3 worm cellular contexts compared by ENCODE assay signal in the genomic region with DNA sequence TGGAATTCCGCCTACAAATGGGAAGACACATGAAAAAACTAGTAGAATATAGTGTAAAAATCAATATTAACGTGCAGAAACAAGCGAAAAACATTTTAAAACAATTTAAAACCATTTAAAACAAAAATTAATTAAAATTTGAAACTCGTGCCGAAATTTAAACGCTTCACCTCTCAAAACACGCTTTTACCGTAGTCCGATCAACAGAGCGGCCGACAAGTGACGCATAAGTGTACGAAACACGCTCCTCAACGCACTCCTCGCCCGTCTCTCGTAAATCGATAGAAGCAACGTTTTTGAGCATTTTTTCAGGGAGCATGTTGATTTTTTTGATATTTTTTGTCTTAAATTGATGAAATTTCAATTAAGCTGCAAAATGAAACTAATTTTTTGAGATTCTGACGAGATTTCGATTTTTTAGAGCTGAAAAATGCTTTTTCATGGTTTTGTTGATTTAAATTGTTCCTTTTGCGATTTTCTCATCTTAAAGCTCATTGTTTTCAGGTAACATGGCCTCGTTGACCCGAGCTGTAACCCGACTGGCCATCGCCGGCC.
TF ChIP-seq lines count a peak whose summit lies in the region.

Gene cox-5A, plus strand, starts transcription at position 505 of the 555 bp plus-strand sequence.

TF ChIP-seq in whole organism, L1 larva, 84 proteins besides CTCF, POLR2A, EP300 and RAD21 (continued from another document and continues in another):
- TF ChIP-seq pag-3 (tag; optimal IDR thresholded peaks at IDR 0.05; lab: Kevin White, UChicago; ENCODE audit: borderline replicate concordance, insufficient read depth), result peak; percentile 79
- peak; percentile 93 for TF ChIP-seq skn-1 (tag; optimal IDR thresholded peaks at IDR 0.05; lab: Kevin White, UChicago)
- TF ChIP-seq mef-2 (tag; optimal IDR thresholded peaks at IDR 0.05; lab: Kevin White, UChicago), result peak; percentile 95
- TF ChIP-seq swsn-7 (tag; optimal IDR thresholded peaks at IDR 0.05; lab: Kevin White, UChicago), result peak; percentile 100
- TF ChIP-seq jun-1 (tag; optimal IDR thresholded peaks at IDR 0.05; lab: Kevin White, UChicago), result peak; percentile 99
- peak; percentile 61 for TF ChIP-seq nhr-12 (tag; optimal IDR thresholded peaks at IDR 0.05; lab: Kevin White, UChicago)
- peak; percentile 99 for TF ChIP-seq isw-1 (GFP tag; IDR thresholded peaks at IDR 0.05; lab: Robert Waterston, UW)
- peak; percentile 94 for TF ChIP-seq nhr-11 (tag; optimal IDR thresholded peaks at IDR 0.05; lab: Kevin White, UChicago)
- TF ChIP-seq lsy-2 (tag; optimal IDR thresholded peaks at IDR 0.05; lab: Kevin White, UChicago), result peak; percentile 100
- TF ChIP-seq zip-4 (GFP tag; optimal IDR thresholded peaks at IDR 0.05; lab: Kevin White, UChicago), result peak; percentile 97
- TF ChIP-seq efl-1 (optimal IDR thresholded peaks at IDR 0.05; lab: Kevin White, UChicago), result peak; percentile 96 to 100
- TF ChIP-seq efl-1 (GFP tag; optimal IDR thresholded peaks at IDR 0.05 in 1 of 2; lab: Kevin White, UChicago), result peak; percentile 100
- peak; percentile 81 for TF ChIP-seq F16B12.6 (tag; optimal IDR thresholded peaks at IDR 0.05; lab: Kevin White, UChicago)
- TF ChIP-seq mep-1 (tag; optimal IDR thresholded peaks at IDR 0.05; lab: Kevin White, UChicago), result peak; percentile 100
- peak; percentile 98 for TF ChIP-seq grh-1 (GFP tag; IDR thresholded peaks at IDR 0.05; lab: Robert Waterston, UW)
- peak; percentile 96 for TF ChIP-seq ama-1 (optimal IDR thresholded peaks at IDR 0.05; lab: Kevin White, UChicago)
- TF ChIP-seq dpl-1 (GFP tag; optimal IDR thresholded peaks at IDR 0.05; lab: Kevin White, UChicago), result peak; percentile 100
- peak; percentile 95 for TF ChIP-seq lin-15B (tag; optimal IDR thresholded peaks at IDR 0.05; lab: Kevin White, UChicago)
- peak; percentile 99 for TF ChIP-seq ceh-82 (tag; optimal IDR thresholded peaks at IDR 0.05; lab: Kevin White, UChicago)
- peak; percentile 99 for TF ChIP-seq ztf-4 (tag; optimal IDR thresholded peaks at IDR 0.05; lab: Kevin White, UChicago)
- TF ChIP-seq pax-3 (tag; optimal IDR thresholded peaks at IDR 0.05; lab: Kevin White, UChicago), result peak; percentile 99
- TF ChIP-seq nhr-85 (tag; lab: Kevin White, UChicago), result peak; percentile 99
- no peak for TF ChIP-seq ces-1 (GFP tag; optimal IDR thresholded peaks at IDR 0.05; lab: Kevin White, UChicago)
- peak; percentile 92 for TF ChIP-seq unc-98 (GFP tag; IDR thresholded peaks at IDR 0.05; lab: Robert Waterston, UW)
- peak; percentile 100 for TF ChIP-seq C16A3.4 (tag; optimal IDR thresholded peaks at IDR 0.05; lab: Kevin White, UChicago)
- peak; percentile 98 for TF ChIP-seq lin-39 (tag; optimal IDR thresholded peaks at IDR 0.05; lab: Kevin White, UChicago)
- peak; percentile 94 for TF ChIP-seq lir-3 (tag; optimal IDR thresholded peaks at IDR 0.05; lab: Kevin White, UChicago; ENCODE audit: poor library complexity)
- peak; percentile 97 for TF ChIP-seq nhr-237 (tag; optimal IDR thresholded peaks at IDR 0.05; lab: Kevin White, UChicago)
- peak; percentile 99 for TF ChIP-seq nhr-19 (GFP tag; conservative IDR thresholded peaks at IDR 0.05; lab: Robert Waterston, UW)
- peak; percentile 95 for TF ChIP-seq fkh-4 (tag; optimal IDR thresholded peaks at IDR 0.05; lab: Kevin White, UChicago; ENCODE audit: borderline replicate concordance)
- peak; percentile 99 for TF ChIP-seq fos-1 (tag; optimal IDR thresholded peaks at IDR 0.05; lab: Kevin White, UChicago)
- peak; percentile 99 for TF ChIP-seq ceh-8 (GFP tag; optimal IDR thresholded peaks at IDR 0.05; lab: Kevin White, UChicago)
- TF ChIP-seq nhr-28 (tag; optimal IDR thresholded peaks at IDR 0.05; lab: Kevin White, UChicago), result peak; percentile 52
- TF ChIP-seq xbp-1 (tag; optimal IDR thresholded peaks at IDR 0.05; lab: Kevin White, UChicago), result peak; percentile 99
- peak; percentile 99 for TF ChIP-seq rnt-1 (tag; optimal IDR thresholded peaks at IDR 0.05; lab: Kevin White, UChicago)
- peak; percentile 98 for TF ChIP-seq ceh-88 (GFP tag; IDR thresholded peaks at IDR 0.05; lab: Robert Waterston, UW)
- TF ChIP-seq nhr-90 (tag; optimal IDR thresholded peaks at IDR 0.05; lab: Kevin White, UChicago; ENCODE audit: poor library complexity), result peak; percentile 99
- peak; percentile 100 for TF ChIP-seq snu-23 (GFP tag; optimal IDR thresholded peaks at IDR 0.05; lab: Kevin White, UChicago)
- peak; percentile 12 for TF ChIP-seq hlh-4 (tag; optimal IDR thresholded peaks at IDR 0.05; lab: Kevin White, UChicago)
- peak; percentile 70 for TF ChIP-seq ceh-90 (tag; optimal IDR thresholded peaks at IDR 0.05; lab: Kevin White, UChicago)

TF ChIP-seq in whole organism, L3 larva, 47 proteins besides CTCF, POLR2A, EP300 and RAD21 (continued from another document):
- TF ChIP-seq nhr-11 (tag; optimal IDR thresholded peaks at IDR 0.05; lab: Kevin White, UChicago), result peak; percentile 94
- TF ChIP-seq ceh-9 (tag; optimal IDR thresholded peaks at IDR 0.05; lab: Kevin White, UChicago), result no peak
- peak; percentile 67 for TF ChIP-seq ZK546.5 (tag; optimal IDR thresholded peaks at IDR 0.05; lab: Kevin White, UChicago)
- peak; percentile 99 for TF ChIP-seq ceh-28 (tag; optimal IDR thresholded peaks at IDR 0.05; lab: Kevin White, UChicago)
- TF ChIP-seq ama-1 (optimal IDR thresholded peaks at IDR 0.05; lab: Kevin White, UChicago), result peak; percentile 73
- peak; percentile 97 for TF ChIP-seq skn-1 (tag; optimal IDR thresholded peaks at IDR 0.05; lab: Kevin White, UChicago)
- peak in 2 of 3 experiments; percentile 44 to 85 for TF ChIP-seq elt-3 (tag; optimal IDR thresholded peaks at IDR 0.05; lab: Kevin White, UChicago)
- peak; percentile 26 for TF ChIP-seq nhr-237 (tag; optimal IDR thresholded peaks at IDR 0.05; lab: Kevin White, UChicago)
- TF ChIP-seq elt-1 (tag; optimal IDR thresholded peaks at IDR 0.05; lab: Kevin White, UChicago), result peak; percentile 87
- TF ChIP-seq unc-39 (tag; optimal IDR thresholded peaks at IDR 0.05; lab: Kevin White, UChicago), result peak; percentile 25
- peak; percentile 80 for TF ChIP-seq nhr-76 (tag; optimal IDR thresholded peaks at IDR 0.05; lab: Kevin White, UChicago)
- TF ChIP-seq lsy-12 (tag; optimal IDR thresholded peaks at IDR 0.05; lab: Kevin White, UChicago), result peak; percentile 99
- TF ChIP-seq aly-2 (tag; optimal IDR thresholded peaks at IDR 0.05; lab: Kevin White, UChicago), result peak; percentile 96
- peak; percentile 95 for TF ChIP-seq unc-62 (GFP tag; optimal IDR thresholded peaks at IDR 0.05; lab: Kevin White, UChicago)
- peak; percentile 99 for TF ChIP-seq hmg-11 (tag; optimal IDR thresholded peaks at IDR 0.05; lab: Kevin White, UChicago)
- TF ChIP-seq ztf-4 (tag; optimal IDR thresholded peaks at IDR 0.05; lab: Kevin White, UChicago), result peak; percentile 95
- TF ChIP-seq nhr-67 (tag; optimal IDR thresholded peaks at IDR 0.05; lab: Kevin White, UChicago), result peak; percentile 10
- peak; percentile 100 for TF ChIP-seq pha-4 (tag; optimal IDR thresholded peaks at IDR 0.05; lab: Kevin White, UChicago)
- no peak for TF ChIP-seq mml-1 (tag; optimal IDR thresholded peaks at IDR 0.05; lab: Kevin White, UChicago)
- TF ChIP-seq egl-27 (tag; optimal IDR thresholded peaks at IDR 0.05; lab: Kevin White, UChicago), result peak; percentile 93
- TF ChIP-seq nhr-12 (tag; optimal IDR thresholded peaks at IDR 0.05; lab: Kevin White, UChicago), result no peak
- TF ChIP-seq fkh-2 (tag; optimal IDR thresholded peaks at IDR 0.05; lab: Kevin White, UChicago), result peak; percentile 37
- peak; percentile 78 for TF ChIP-seq daf-12 (tag; optimal IDR thresholded peaks at IDR 0.05; lab: Kevin White, UChicago)
- TF ChIP-seq lin-39 (tag; optimal IDR thresholded peaks at IDR 0.05; lab: Kevin White, UChicago), result peak; percentile 99
- peak; percentile 85 for TF ChIP-seq sea-2 (GFP tag; optimal IDR thresholded peaks at IDR 0.05; lab: Kevin White, UChicago)
- TF ChIP-seq zag-1 (tag; optimal IDR thresholded peaks at IDR 0.05; lab: Kevin White, UChicago), result peak; percentile 85
- peak; percentile 98 for TF ChIP-seq jun-1 (tag; optimal IDR thresholded peaks at IDR 0.05; lab: Kevin White, UChicago)
- peak; percentile 97 for TF ChIP-seq ceh-82 (tag; optimal IDR thresholded peaks at IDR 0.05; lab: Kevin White, UChicago)
- peak in 1 of 2 experiments; percentile 11 for TF ChIP-seq eor-1 (tag; optimal IDR thresholded peaks at IDR 0.05; lab: Kevin White, UChicago)
- TF ChIP-seq fos-1 (tag; optimal IDR thresholded peaks at IDR 0.05; lab: Kevin White, UChicago), result peak; percentile 96
TF ChIP-seq in whole organism, L3 larva: peak in this region for 43.

TF ChIP-seq in whole organism, young adult, 124 proteins besides CTCF, POLR2A, EP300 and RAD21 (continued from another document and continues in another):
- TF ChIP-seq lsl-1 (GFP tag; optimal IDR thresholded peaks at IDR 0.05; lab: Kevin White, UChicago) (peak; percentile 99), nfya-2 (GFP tag; IDR thresholded peaks at IDR 0.05; lab: Robert Waterston, UW) (peak; percentile 85; the same call in 1 of the 2 replicates), nfya-1 (tag; optimal IDR thresholded peaks at IDR 0.05; lab: Kevin White, UChicago; ENCODE audit: borderline replicate concordance, insufficient read depth) (no peak), akir-1 (GFP tag; optimal IDR thresholded peaks at IDR 0.05; lab: Kevin White, UChicago) (no peak), lag-1 (GFP tag; IDR thresholded peaks at IDR 0.05; lab: Robert Waterston, UW) (peak; percentile 76; the same call in 1 of the 2 replicates), sea-2 (GFP tag; IDR thresholded peaks at IDR 0.05; lab: Robert Waterston, UW) (peak; percentile 91), gei-17 (GFP tag; optimal IDR thresholded peaks at IDR 0.05; lab: Kevin White, UChicago) (peak; percentile 92), F57A8.1 (GFP tag; optimal IDR thresholded peaks at IDR 0.05; lab: Kevin White, UChicago) (no peak), Y79H2A.3 (GFP tag; conservative IDR thresholded peaks at IDR 0.05; lab: Robert Waterston, UW) (peak; percentile 88), cebp-1 (GFP tag; IDR thresholded peaks at IDR 0.05; lab: Robert Waterston, UW) (peak; percentile 75), cebp-1 (tag; optimal IDR thresholded peaks at IDR 0.05; lab: Kevin White, UChicago) (peak; percentile 96), F52B5.7 (tag; optimal IDR thresholded peaks at IDR 0.05; lab: Kevin White, UChicago) (peak; percentile 88), madf-6 (GFP tag; IDR thresholded peaks at IDR 0.05; lab: Robert Waterston, UW) (peak; percentile 97), bed-1 (GFP tag; IDR thresholded peaks at IDR 0.05; lab: Robert Waterston, UW) (no peak), hsf-1 (GFP tag; IDR thresholded peaks at IDR 0.05; lab: Robert Waterston, UW) (peak; percentile 86), dpl-1 (GFP tag; optimal IDR thresholded peaks at IDR 0.05; lab: Kevin White, UChicago) (peak; percentile 99), lin-40 (tag; optimal IDR thresholded peaks at IDR 0.05; lab: Kevin White, UChicago) (peak; percentile 99), pha-4 (tag; optimal IDR thresholded peaks at IDR 0.05; lab: Kevin White, UChicago) (peak; percentile 98), chd-7 (tag; optimal IDR thresholded peaks at IDR 0.05; lab: Kevin White, UChicago) (peak; percentile 98), F49E8.2 (tag; optimal IDR thresholded peaks at IDR 0.05; lab: Kevin White, UChicago; ENCODE audit: insufficient read depth) (peak; percentile 93), let-607 (tag; optimal IDR thresholded peaks at IDR 0.05; lab: Kevin White, UChicago) (peak; percentile 90 to 95), xnd-1 (tag; optimal IDR thresholded peaks at IDR 0.05; lab: Kevin White, UChicago) (peak; percentile 75), atf-7 (tag; optimal IDR thresholded peaks at IDR 0.05; lab: Kevin White, UChicago) (peak; percentile 97), ZK185.1 (tag; optimal IDR thresholded peaks at IDR 0.05; lab: Kevin White, UChicago; ENCODE audit: poor library complexity, severe bottlenecking) (peak; percentile 98), attf-6 (GFP tag; IDR thresholded peaks at IDR 0.05; lab: Robert Waterston, UW) (peak; percentile 80), hmg-20 (GFP tag; IDR thresholded peaks at IDR 0.05; lab: Robert Waterston, UW) (peak; percentile 95), ztf-28 (GFP tag; IDR thresholded peaks at IDR 0.05; lab: Robert Waterston, UW) (peak; percentile 74), C06A6.2 (GFP tag; conservative IDR thresholded peaks at IDR 0.05; lab: Robert Waterston, UW) (peak; percentile 97), lir-1 (GFP tag; conservative IDR thresholded peaks at IDR 0.05; lab: Robert Waterston, UW) (peak; percentile 96), fkh-3 (tag; optimal IDR thresholded peaks at IDR 0.05; lab: Kevin White, UChicago) (no peak), F23B12.7 (tag; optimal IDR thresholded peaks at IDR 0.05; lab: Kevin White, UChicago; ENCODE audit: insufficient read depth) (peak; percentile 98), ztf-6 (GFP tag; IDR thresholded peaks at IDR 0.05; lab: Robert Waterston, UW) (peak; percentile 89), K11D2.4 (GFP tag; IDR thresholded peaks at IDR 0.05; lab: Robert Waterston, UW) (peak; percentile 98), snpc-1.1 (tag; optimal IDR thresholded peaks at IDR 0.05; lab: Kevin White, UChicago; ENCODE audit: insufficient read depth) (peak; percentile 90), hrde-1 (tag; optimal IDR thresholded peaks at IDR 0.05; lab: Kevin White, UChicago; ENCODE audit: borderline replicate concordance) (peak; percentile 69), D2030.7 (GFP tag; IDR thresholded peaks at IDR 0.05; lab: Robert Waterston, UW) (peak; percentile 94), egl-44 (GFP tag; IDR thresholded peaks at IDR 0.05; lab: Robert Waterston, UW) (peak; percentile 77), him-1 (tag; optimal IDR thresholded peaks at IDR 0.05; lab: Kevin White, UChicago) (peak; percentile 75), unc-62 (GFP tag; optimal IDR thresholded peaks at IDR 0.05; lab: Kevin White, UChicago) (peak; percentile 68), rpc-1 (optimal IDR thresholded peaks at IDR 0.05; lab: Kevin White, UChicago) (peak; percentile 38), rpc-1 (tag; optimal IDR thresholded peaks at IDR 0.05; lab: Kevin White, UChicago) (no peak), ama-1 (optimal IDR thresholded peaks at IDR 0.05; lab: Kevin White, UChicago) (peak; percentile 0), ama-1 (GFP tag; optimal IDR thresholded peaks at IDR 0.05; lab: Kevin White, UChicago) (peak in 1 of 2 experiments; percentile 88), die-1 (tag; optimal IDR thresholded peaks at IDR 0.05; lab: Kevin White, UChicago) (peak; percentile 62), ceh-79 (tag; optimal IDR thresholded peaks at IDR 0.05; lab: Kevin White, UChicago) (peak; percentile 87), Y53G8AR.9 (GFP tag; conservative IDR thresholded peaks at IDR 0.05; lab: Robert Waterston, UW) (peak; percentile 100), mcd-1 (GFP tag; IDR thresholded peaks at IDR 0.05; lab: Robert Waterston, UW) (peak; percentile 97), repo-1 (tag; optimal IDR thresholded peaks at IDR 0.05; lab: Kevin White, UChicago) (peak; percentile 99), unc-130 (GFP tag; optimal IDR thresholded peaks at IDR 0.05; lab: Kevin White, UChicago) (peak; percentile 87), nfyb-1 (GFP tag; IDR thresholded peaks at IDR 0.05; lab: Robert Waterston, UW) (peak; percentile 99), snpc-1.3 (tag; optimal IDR thresholded peaks at IDR 0.05; lab: Kevin White, UChicago; ENCODE audit: insufficient read depth) (peak; percentile 97), ceh-27 (GFP tag; optimal IDR thresholded peaks at IDR 0.05; lab: Kevin White, UChicago) (peak; percentile 99), Y56A3A.18 (GFP tag; IDR thresholded peaks at IDR 0.05; lab: Robert Waterston, UW) (peak; percentile 94), lin-35 (GFP tag; optimal IDR thresholded peaks at IDR 0.05; lab: Kevin White, UChicago) (peak; percentile 78 to 99 (median 94)), B0019.2 (GFP tag; conservative IDR thresholded peaks at IDR 0.05; lab: Robert Waterston, UW) (peak; percentile 87), Y67H2A.10 (GFP tag; conservative IDR thresholded peaks at IDR 0.05; lab: Robert Waterston, UW) (peak; percentile 90), ceh-91 (GFP tag; IDR thresholded peaks at IDR 0.05; lab: Robert Waterston, UW) (peak; percentile 90), mel-28 (tag; optimal IDR thresholded peaks at IDR 0.05; lab: Kevin White, UChicago; ENCODE audit: borderline replicate concordance) (peak; percentile 90), B0261.1 (tag; optimal IDR thresholded peaks at IDR 0.05; lab: Kevin White, UChicago) (peak; percentile 26), rcor-1 (GFP tag; IDR thresholded peaks at IDR 0.05; lab: Robert Waterston, UW) (peak; percentile 98)
